Fruit fly (Drosophila melanogaster) whole organism, embryonic: ENCODE results near the gene Csk.

ENCODE experiments used
- CG13287 ChIP-seq: fragments of 200-800 bp; sonication (Bioruptor generic); IDR thresholded peaks from 2 replicates; pipeline ENCODE4 v1.3.6; 2022; ENCODE audit warnings: missing biosample characterization, missing genetic modification characterization; ENCODE audit not compliant: partially characterized antibody
- CG34224 ChIP-seq: fragments of 200-800 bp; sonication (Bioruptor generic); IDR thresholded peaks from 3 replicates; pipeline ENCODE4 v1.3.6; 2022; ENCODE audit warnings: missing biosample characterization, missing genetic modification characterization; ENCODE audit not compliant: partially characterized antibody
- CG4424 ChIP-seq: fragments of 200-800 bp; sonication (Bioruptor generic); optimal IDR thresholded peaks from 3 replicates; lab custom pipeline; 2016; ENCODE audit warnings: missing biosample characterization, missing genetic modification characterization
- CG6791 ChIP-seq: fragments of 200-800 bp; sonication (Bioruptor generic); IDR thresholded peaks from 3 replicates; pipeline ENCODE4 v1.3.6; 2022; ENCODE audit warnings: missing biosample characterization, missing genetic modification characterization; ENCODE audit not compliant: partially characterized antibody
- CTCF ChIP-seq: fragments of 200-800 bp; sonication (Bioruptor generic); optimal IDR thresholded peaks from 2 replicates; lab custom pipeline; 2017; ENCODE audit warnings: missing biosample characterization, mild to moderate bottlenecking, missing genetic modification characterization, moderate library complexity
- Ets97D ChIP-seq: fragments of 200-800 bp; sonication (Bioruptor generic); optimal IDR thresholded peaks from 3 replicates; lab custom pipeline; 2016; ENCODE audit warnings: missing biosample characterization, missing genetic modification characterization
- GATAe ChIP-seq: fragments of 200-800 bp; sonication (Bioruptor generic); conservative IDR thresholded peaks from 2 replicates; pipeline ENCODE4 v1.3.6; 2022; ENCODE audit warnings: missing biosample characterization, missing genetic modification characterization
- HLH4C ChIP-seq: fragments of 200-800 bp; sonication (Bioruptor generic); IDR thresholded peaks from 3 replicates; pipeline ENCODE4 v1.3.6; 2022; ENCODE audit warnings: missing biosample characterization, missing genetic modification characterization; ENCODE audit not compliant: partially characterized antibody
- Nf-YA ChIP-seq: fragments of 200-800 bp; sonication (Bioruptor generic); IDR thresholded peaks from 2 replicates; pipeline ENCODE4 v1.3.6; 2022; ENCODE audit warnings: missing biosample characterization, missing genetic modification characterization
- Scr ChIP-seq: fragments of 200-800 bp; sonication (Bioruptor generic); IDR thresholded peaks from 2 replicates; pipeline ENCODE4 v1.3.6; 2022; ENCODE audit warnings: missing biosample characterization, missing genetic modification characterization; ENCODE audit not compliant: partially characterized antibody
- fd96Cb ChIP-seq: fragments of 200-800 bp; sonication (Bioruptor generic); optimal IDR thresholded peaks from 2 replicates; lab custom pipeline; 2018; ENCODE audit warnings: missing biosample characterization, mild to moderate bottlenecking, missing genetic modification characterization, moderate library complexity

- TF ChIP-seq CG4424 (no peak), Ets97D (GFP tag; lab: Kevin White, UChicago) (no peak), fd96Cb (tag; lab: Kevin White, UChicago) (no peak), CG6791 (GFP tag; lab: Robert Waterston, UW) (no peak), GATAe (no peak), CG13287 (GFP tag; lab: Robert Waterston, UW) (no peak), Nf-YA (GFP tag; lab: Robert Waterston, UW) (no peak), Scr (GFP tag; lab: Robert Waterston, UW) (no peak), HLH4C (GFP tag; lab: Robert Waterston, UW) (no peak), CG34224 (GFP tag; lab: Robert Waterston, UW) (no peak), CTCF (no peak)
These were observed 41.2 kb upstream of the Csk start, which contains the start of gene CG18765 for dm6 chr3R:11691747-11692146.
